Worm (Caenorhabditis elegans) whole organism, L2 larva: ENCODE results near the gene pfn-3.

ENCODE experiments used
- F13H6.1 ChIP-seq: sonication (generic microtip); optimal IDR thresholded peaks from 2 replicates; lab custom pipeline; 2016; ENCODE audit warnings: missing genetic modification characterization, missing compliant biosample characterization
- Y55F3AM.14 ChIP-seq: fragments of 200-800 bp; sonication (Bioruptor generic); optimal IDR thresholded peaks from 2 replicates; lab custom pipeline; 2018; ENCODE audit warnings: mild to moderate bottlenecking, missing genetic modification characterization, missing compliant biosample characterization
- ZK546.5 ChIP-seq: sonication (generic microtip); optimal IDR thresholded peaks from 2 replicates; lab custom pipeline; 2017; ENCODE audit warnings: missing biosample characterization, missing genetic modification characterization
- alr-1 ChIP-seq: fragments of 150-350 bp; optimal IDR thresholded peaks from 2 replicates; lab custom pipeline; 2014; ENCODE audit warnings: missing biosample characterization, missing genetic modification characterization
- aly-2 ChIP-seq: fragments of 150-350 bp; optimal IDR thresholded peaks from 2 replicates; lab custom pipeline; 2014; ENCODE audit warnings: missing biosample characterization, missing genetic modification characterization
- ama-1 ChIP-seq: fragments of 150-350 bp; optimal IDR thresholded peaks from 2 replicates; lab custom pipeline; 2018; ENCODE audit warnings: inconsistent platforms
- blmp-1 ChIP-seq: sonication (generic microtip); optimal IDR thresholded peaks from 2 replicates; lab custom pipeline; 2017; ENCODE audit warnings: missing genetic modification characterization, mild to moderate bottlenecking, missing compliant biosample characterization, antibody characterized with exemption, moderate library complexity; ENCODE audit not compliant: insufficient read depth
- ceh-82 ChIP-seq: fragments of 150-350 bp; optimal IDR thresholded peaks from 2 replicates; lab custom pipeline; 2014; ENCODE audit warnings: missing biosample characterization, missing genetic modification characterization
- crh-2 ChIP-seq: sonication (generic microtip); optimal IDR thresholded peaks from 2 replicates; lab custom pipeline; 2017; ENCODE audit warnings: missing biosample characterization, missing genetic modification characterization
- elt-1 ChIP-seq: fragments of 150-350 bp; optimal IDR thresholded peaks from 2 replicates; lab custom pipeline; 2014; ENCODE audit warnings: missing biosample characterization, missing genetic modification characterization
- elt-3 ChIP-seq: sonication (generic microtip); optimal IDR thresholded peaks from 2 replicates; lab custom pipeline; 2017; ENCODE audit warnings: missing biosample characterization, missing genetic modification characterization
- fos-1 ChIP-seq: fragments of 150-350 bp; optimal IDR thresholded peaks from 2 replicates; lab custom pipeline; 2014; ENCODE audit warnings: missing biosample characterization, missing genetic modification characterization
- gmeb-1 ChIP-seq: fragments of 150-350 bp; optimal IDR thresholded peaks from 2 replicates; lab custom pipeline; 2014; ENCODE audit warnings: missing biosample characterization, missing genetic modification characterization
- lin-11 ChIP-seq: fragments of 150-350 bp; sonication (generic microtip); optimal IDR thresholded peaks from 2 replicates; lab custom pipeline; 2014; ENCODE audit warnings: missing biosample characterization, missing genetic modification characterization, inconsistent platforms, mixed read lengths
- lin-13 ChIP-seq: fragments of 150-350 bp; optimal IDR thresholded peaks from 2 replicates; lab custom pipeline; 2014; ENCODE audit warnings: missing biosample characterization, missing genetic modification reagents, missing genetic modification characterization
- lsy-2 ChIP-seq, 2 experiments: fragments of 150-350 bp in 1 of 2; sonication (generic microtip) in 1 of 2; optimal IDR thresholded peaks; 2 replicates each; lab custom pipeline; 2014 to 2017; ENCODE audit warnings: missing biosample characterization in 2 of 2, missing genetic modification characterization in 2 of 2
- mab-5 ChIP-seq: fragments of 150-350 bp; optimal IDR thresholded peaks from 2 replicates; lab custom pipeline; 2014; ENCODE audit warnings: missing biosample characterization, missing genetic modification characterization
- mbf-1 ChIP-seq: sonication (generic microtip); optimal IDR thresholded peaks from 2 replicates; lab custom pipeline; 2017; ENCODE audit warnings: missing biosample characterization, missing genetic modification characterization
- mdl-1 ChIP-seq, 2 experiments: fragments of 150-350 bp in 1 of 2; sonication (generic microtip) in 1 of 2; optimal IDR thresholded peaks; 2 replicates each; lab custom pipeline; 2017; ENCODE audit warnings: missing biosample characterization in 2 of 2, missing genetic modification characterization in 2 of 2
- nhr-10 ChIP-seq: sonication (generic microtip); optimal IDR thresholded peaks from 2 replicates; lab custom pipeline; 2017; ENCODE audit warnings: missing biosample characterization, missing genetic modification characterization
- nhr-11 ChIP-seq: fragments of 150-350 bp; optimal IDR thresholded peaks from 2 replicates; lab custom pipeline; 2014; ENCODE audit warnings: missing biosample characterization, missing genetic modification characterization
- nhr-12 ChIP-seq: fragments of 150-350 bp; optimal IDR thresholded peaks from 2 replicates; lab custom pipeline; 2014; ENCODE audit warnings: missing biosample characterization, missing genetic modification characterization
- nhr-129 ChIP-seq: fragments of 150-350 bp; optimal IDR thresholded peaks from 2 replicates; lab custom pipeline; 2014; ENCODE audit warnings: missing biosample characterization, missing genetic modification characterization
- nhr-21 ChIP-seq: fragments of 150-350 bp; optimal IDR thresholded peaks from 2 replicates; lab custom pipeline; 2014; ENCODE audit warnings: missing biosample characterization, missing genetic modification characterization
- nhr-23 ChIP-seq: fragments of 150-350 bp; optimal IDR thresholded peaks from 2 replicates; lab custom pipeline; 2014; ENCODE audit warnings: missing biosample characterization, missing genetic modification reagents, missing genetic modification characterization
- nhr-77 ChIP-seq: fragments of 150-350 bp; optimal IDR thresholded peaks from 2 replicates; lab custom pipeline; 2014; ENCODE audit warnings: missing biosample characterization, missing genetic modification characterization
- peb-1 ChIP-seq: fragments of 150-350 bp; optimal IDR thresholded peaks from 2 replicates; lab custom pipeline; 2014; ENCODE audit warnings: missing biosample characterization, missing genetic modification characterization
- sem-4 ChIP-seq: fragments of 150-350 bp; optimal IDR thresholded peaks from 2 replicates; lab custom pipeline; 2014; ENCODE audit warnings: missing biosample characterization, missing genetic modification reagents, missing genetic modification characterization
- sma-9 ChIP-seq, 2 experiments: fragments of 150-350 bp in 1 of 2; sonication (generic microtip) in 1 of 2; optimal IDR thresholded peaks; 2 replicates each; lab custom pipeline; 2014 to 2016; ENCODE audit warnings: missing genetic modification characterization in 2 of 2, mild to moderate bottlenecking in 1 of 2, missing biosample characterization in 1 of 2, missing compliant biosample characterization in 1 of 2, missing genetic modification reagents in 1 of 2, moderate library complexity in 1 of 2
- unc-55 ChIP-seq: fragments of 150-350 bp; sonication (generic microtip); optimal IDR thresholded peaks from 3 replicates; lab custom pipeline; 2014; ENCODE audit warnings: missing biosample characterization, missing genetic modification reagents, missing genetic modification characterization
- unc-62 ChIP-seq: fragments of 150-350 bp; optimal IDR thresholded peaks from 2 replicates; lab custom pipeline; 2014; ENCODE audit warnings: missing biosample characterization, missing genetic modification reagents, missing genetic modification characterization
- zag-1 ChIP-seq: fragments of 150-350 bp; optimal IDR thresholded peaks from 2 replicates; lab custom pipeline; 2014; ENCODE audit warnings: missing biosample characterization, missing genetic modification characterization
- ztf-1 ChIP-seq: fragments of 200-800 bp; sonication (Bioruptor generic); conservative IDR thresholded peaks from 2 replicates; pipeline ENCODE4 v1.3.6; 2022; ENCODE audit warnings: missing genetic modification characterization, missing compliant biosample characterization
- ztf-11 ChIP-seq: sonication (generic microtip); optimal IDR thresholded peaks from 2 replicates; lab custom pipeline; 2017; ENCODE audit warnings: missing biosample characterization, missing genetic modification characterization
- ztf-4 ChIP-seq: fragments of 150-350 bp; optimal IDR thresholded peaks from 2 replicates; lab custom pipeline; 2014; ENCODE audit warnings: missing biosample characterization, missing genetic modification characterization

pfn-3 gene

ce11 chrX:1121575-1121974, 41.1 kb upstream of the pfn-3 start:
- TF ChIP-seq mdl-1 (tag; optimal IDR thresholded peaks at IDR 0.05; lab: Kevin White, UChicago) (no peak), unc-55 (GFP tag; lab: Kevin White, UChicago) (peak; percentile 50), mbf-1 (tag; lab: Kevin White, UChicago) (no peak), lin-11 (tag; lab: Kevin White, UChicago) (no peak)
- TF ChIP-seq, all 48 proteins: peak for 1

- TF ChIP-seq F13H6.1 (peak; percentile 78), elt-3 (tag; lab: Kevin White, UChicago) (no peak), unc-55 (GFP tag; lab: Kevin White, UChicago) (peak; percentile 24), zag-1 (peak; percentile 49), nhr-129 (tag; lab: Kevin White, UChicago) (peak; percentile 42), mab-5 (tag; lab: Kevin White, UChicago) (peak; percentile 62), sem-4 (tag; lab: Kevin White, UChicago) (peak; percentile 66), sma-9 (GFP tag; optimal IDR thresholded peaks at IDR 0.05; lab: Kevin White, UChicago) (peak; percentile 15), sma-9 (tag; optimal IDR thresholded peaks at IDR 0.05; lab: Kevin White, UChicago) (no peak), lin-13 (GFP tag; lab: Kevin White, UChicago) (peak; percentile 8), lsy-2 (tag; optimal IDR thresholded peaks at IDR 0.05; lab: Kevin White, UChicago) (peak in 1 of 2 experiments; percentile 49), ZK546.5 (tag; lab: Kevin White, UChicago) (no peak), nhr-23 (tag; lab: Kevin White, UChicago) (no peak)
Measured at ce11 chrX:1120326-1120725, 39.9 kb upstream of the pfn-3 start.

ce11 chrX:1119305-1119704, 38.9 kb upstream of the pfn-3 start, which contains the start of gene C05D9.7:
TSS of gene C05D9.7 (minus strand) at chrX:1119405.
- TF ChIP-seq nhr-129 (tag; lab: Kevin White, UChicago) (no peak), peb-1 (no peak), ztf-11 (tag; lab: Kevin White, UChicago) (no peak), blmp-1 (tag; lab: Kevin White, UChicago) (no peak), ceh-82 (tag; lab: Kevin White, UChicago) (no peak)

- TF ChIP-seq ama-1 (lab: Kevin White, UChicago) (no peak), aly-2 (tag; lab: Kevin White, UChicago) (no peak), ztf-4 (tag; lab: Kevin White, UChicago) (no peak), ceh-82 (tag; lab: Kevin White, UChicago) (no peak), fos-1 (tag; lab: Kevin White, UChicago) (peak; percentile 37), sma-9 (GFP tag; optimal IDR thresholded peaks at IDR 0.05; lab: Kevin White, UChicago) (peak; percentile 2), sma-9 (tag; optimal IDR thresholded peaks at IDR 0.05; lab: Kevin White, UChicago) (no peak), crh-2 (tag; lab: Kevin White, UChicago) (peak; percentile 32)
Measured at ce11 chrX:1117252-1117651, 36.8 kb upstream of the pfn-3 start.

- no peak for TF ChIP-seq blmp-1 (tag; lab: Kevin White, UChicago)
- no peak for TF ChIP-seq nhr-21 (tag; lab: Kevin White, UChicago)
- TF ChIP-seq elt-1 = no peak
- TF ChIP-seq Y55F3AM.14 (GFP tag; lab: Kevin White, UChicago) = no peak
- no peak for TF ChIP-seq peb-1
- TF ChIP-seq nhr-11 = no peak
- TF ChIP-seq mbf-1 (tag; lab: Kevin White, UChicago) = no peak
- no peak for TF ChIP-seq gmeb-1 (tag; lab: Kevin White, UChicago)
- no peak for TF ChIP-seq unc-62
- TF ChIP-seq nhr-10 (tag; lab: Kevin White, UChicago) = no peak
- no peak for TF ChIP-seq ztf-1 (GFP tag; lab: Robert Waterston, UW)
- no peak for TF ChIP-seq aly-2 (tag; lab: Kevin White, UChicago)
- TF ChIP-seq ceh-82 (tag; lab: Kevin White, UChicago) = no peak
- TF ChIP-seq nhr-12 = no peak
- TF ChIP-seq F13H6.1 = no peak
- no peak for TF ChIP-seq nhr-77 (tag; lab: Kevin White, UChicago)
- no peak for TF ChIP-seq alr-1 (tag; lab: Kevin White, UChicago)
Measured at ce11 chrX:1115207-1115606, 34.8 kb upstream of the pfn-3 start.
